Fruit fly (Drosophila melanogaster): ENCODE data around the gene Burs.

The Burs gene

dm6 chr3R:21781448-21781847 is 12.1 kb downstream of the Burs start (continued):
- TF ChIP-seq Lim3 (GFP tag; IDR thresholded peaks at IDR 0.05) (no peak), CG17568 (GFP tag; optimal IDR thresholded peaks at IDR 0.05) (no peak), klu (GFP tag; IDR thresholded peaks at IDR 0.05) (peak; percentile 53; the same call in 1 of the 2 replicates), Hsf (GFP tag; optimal IDR thresholded peaks at IDR 0.05) (peak; percentile 72), CG5953 (GFP tag; IDR thresholded peaks at IDR 0.05) (no peak), CG3726 (GFP tag; IDR thresholded peaks at IDR 0.05) (no peak), Optix (GFP tag; IDR thresholded peaks at IDR 0.05) (peak; percentile 13; the same call in 1 of the 3 replicates), YL-1 (GFP tag; optimal IDR thresholded peaks at IDR 0.05) (no peak), insv (GFP tag; optimal IDR thresholded peaks at IDR 0.05) (no peak), kay (GFP tag; optimal IDR thresholded peaks at IDR 0.05) (peak; percentile 42), kni (GFP tag; optimal IDR thresholded peaks at IDR 0.05) (no peak), caup (GFP tag; optimal IDR thresholded peaks at IDR 0.05; ENCODE audit: severe bottlenecking) (peak; percentile 35), gsb-n (tag; optimal IDR thresholded peaks at IDR 0.05) (peak; percentile 30), bab2 (GFP tag; optimal IDR thresholded peaks at IDR 0.05) (peak; percentile 61), sd (tag; optimal IDR thresholded peaks at IDR 0.05) (no peak), Dip2 (GFP tag; IDR thresholded peaks at IDR 0.05) (no peak), ems (GFP tag; optimal IDR thresholded peaks at IDR 0.05) (peak; percentile 47), CG14860 (GFP tag; IDR thresholded peaks at IDR 0.05; ENCODE audit: partially characterized antibody) (no peak), zf30C (GFP tag; optimal IDR thresholded peaks at IDR 0.05) (peak; percentile 49), twi (tag; optimal IDR thresholded peaks at IDR 0.05) (peak; percentile 39), dimm (GFP tag; IDR thresholded peaks at IDR 0.05) (no peak), CG2889 (GFP tag; IDR thresholded peaks at IDR 0.05) (0 out of 3 replicates have a peak, but pooled peaks have one; percentile 53), gcm (GFP tag; optimal IDR thresholded peaks at IDR 0.05) (peak; percentile 33), bcd (GFP tag; optimal IDR thresholded peaks at IDR 0.05) (peak; percentile 74), ara (GFP tag; IDR thresholded peaks at IDR 0.05) (0 out of 2 replicates have a peak, but pooled peaks have one; percentile 22), danr (GFP tag; IDR thresholded peaks at IDR 0.05) (no peak), tup (GFP tag; optimal IDR thresholded peaks at IDR 0.05) (no peak), Med (GFP tag) (peak; percentile 91), CG2120 (GFP tag; optimal IDR thresholded peaks at IDR 0.05) (peak; percentile 72), CG2199 (GFP tag; IDR thresholded peaks at IDR 0.05) (no peak), CG3281 (GFP tag; optimal IDR thresholded peaks at IDR 0.05) (no peak), CG9727 (GFP tag; optimal IDR thresholded peaks at IDR 0.05) (peak; percentile 68), CG6254 (GFP tag; optimal IDR thresholded peaks at IDR 0.05) (peak; percentile 41), Sox100B (GFP tag; optimal IDR thresholded peaks at IDR 0.05) (no peak), dpn (GFP tag; optimal IDR thresholded peaks at IDR 0.05) (peak; percentile 63 to 65), Gug (GFP tag; IDR thresholded peaks at IDR 0.05) (peak; percentile 64), nau (GFP tag; optimal IDR thresholded peaks at IDR 0.05) (peak; percentile 62), Camta (GFP tag; optimal IDR thresholded peaks at IDR 0.05) (peak; percentile 69)

dm6 chr3R:21782295-21782922 is 13.1 kb downstream of the Burs start, which contains the start of gene tsl:
Gene tsl, minus strand, starts transcription at chr3R:21782536.
- TF ChIP-seq chinmo (GFP tag; IDR thresholded peaks at IDR 0.05; ENCODE audit: partially characterized antibody): peak; percentile 71; the same call in 1 of the 4 replicates
- TF ChIP-seq stwl (tag; optimal IDR thresholded peaks at IDR 0.05): no peak
- TF ChIP-seq jumu (GFP tag; optimal IDR thresholded peaks at IDR 0.05): no peak
- TF ChIP-seq Myb (GFP tag; optimal IDR thresholded peaks at IDR 0.05): no peak
- peak; percentile 24; the same call in 1 of the 2 replicates for TF ChIP-seq crol (GFP tag; IDR thresholded peaks at IDR 0.05)
- no peak for TF ChIP-seq HmgZ (tag; optimal IDR thresholded peaks at IDR 0.05)
- TF ChIP-seq CG18764 (GFP tag; optimal IDR thresholded peaks at IDR 0.05): no peak
- TF ChIP-seq chm (GFP tag; IDR thresholded peaks at IDR 0.05): peak; percentile 23; the same call in 1 of the 2 replicates
- no peak for TF ChIP-seq Dp (GFP tag; optimal IDR thresholded peaks at IDR 0.05)
- TF ChIP-seq CG11504 (tag; optimal IDR thresholded peaks at IDR 0.05): peak; percentile 99
- no peak for TF ChIP-seq Elba2 (GFP tag; optimal IDR thresholded peaks at IDR 0.05)
- TF ChIP-seq CG5180 (GFP tag; optimal IDR thresholded peaks at IDR 0.05): peak; percentile 95
- TF ChIP-seq CG18619 (GFP tag; optimal IDR thresholded peaks at IDR 0.05): no peak
- no peak for TF ChIP-seq CG17328 (GFP tag; IDR thresholded peaks at IDR 0.05)
